Fruit fly (Drosophila melanogaster) whole organism, embryonic: Measurements from ENCODE around the gene mof.

Source experiments
- CG11560 ChIP-seq: fragments of 200-800 bp; sonication (Bioruptor generic); IDR thresholded peaks from 3 replicates; pipeline ENCODE4 v1.3.6; 2022; ENCODE audit warnings: missing biosample characterization, missing genetic modification characterization
- CG12744 ChIP-seq: fragments of 200-800 bp; sonication (Bioruptor generic); optimal IDR thresholded peaks from 2 replicates; lab custom pipeline; 2016; ENCODE audit warnings: missing biosample characterization, missing genetic modification characterization
- CG12769 ChIP-seq: fragments of 200-800 bp; sonication (Bioruptor generic); optimal IDR thresholded peaks from 2 replicates; lab custom pipeline; 2019; ENCODE audit warnings: missing biosample characterization, mild to moderate bottlenecking, missing genetic modification characterization, moderate library complexity
- CG13287 ChIP-seq: fragments of 200-800 bp; sonication (Bioruptor generic); IDR thresholded peaks from 2 replicates; pipeline ENCODE4 v1.3.6; 2022; ENCODE audit warnings: missing biosample characterization, missing genetic modification characterization; ENCODE audit not compliant: partially characterized antibody
- CG13296 ChIP-seq: fragments of 200-800 bp; sonication (Bioruptor generic); optimal IDR thresholded peaks from 3 replicates; lab custom pipeline; 2018; ENCODE audit warnings: missing biosample characterization, mild to moderate bottlenecking, missing genetic modification characterization
- CG13624 ChIP-seq: fragments of 200-800 bp; sonication (Bioruptor generic); optimal IDR thresholded peaks from 2 replicates; lab custom pipeline; 2016; ENCODE audit warnings: missing biosample characterization, missing genetic modification characterization
- CG15601 ChIP-seq: fragments of 200-800 bp; sonication (Bioruptor generic); optimal IDR thresholded peaks from 3 replicates; lab custom pipeline; 2019; ENCODE audit warnings: missing biosample characterization, mild to moderate bottlenecking, missing genetic modification characterization, moderate library complexity
- CG1832 ChIP-seq: fragments of 200-800 bp; sonication (Bioruptor generic); optimal IDR thresholded peaks from 2 replicates; lab custom pipeline; 2017; ENCODE audit warnings: missing biosample characterization, mild to moderate bottlenecking, missing genetic modification characterization, inconsistent platforms
- CG2712 ChIP-seq: fragments of 200-800 bp; optimal IDR thresholded peaks from 3 replicates; lab custom pipeline; 2019; ENCODE audit warnings: missing biosample characterization, mild to moderate bottlenecking, missing genetic modification characterization, moderate library complexity
- CG31441 ChIP-seq: fragments of 200-800 bp; sonication (Bioruptor generic); IDR thresholded peaks from 2 replicates; pipeline ENCODE4 v1.3.6; 2022; ENCODE audit warnings: missing biosample characterization, missing genetic modification characterization
- CG42726 ChIP-seq: fragments of 200-800 bp; sonication (Bioruptor generic); IDR thresholded peaks from 2 replicates; pipeline ENCODE4 v1.3.6; 2022; ENCODE audit warnings: missing biosample characterization, missing genetic modification characterization; ENCODE audit not compliant: partially characterized antibody
- CG4617 ChIP-seq: fragments of 200-800 bp; sonication (Bioruptor generic); optimal IDR thresholded peaks from 3 replicates; lab custom pipeline; 2016; ENCODE audit warnings: missing biosample characterization, missing genetic modification characterization, borderline replicate concordance
- CG6854 ChIP-seq: fragments of 200-800 bp; sonication (Bioruptor generic); optimal IDR thresholded peaks from 3 replicates; lab custom pipeline; 2017; ENCODE audit warnings: missing biosample characterization, mild to moderate bottlenecking, missing genetic modification characterization
- CG8359 ChIP-seq: fragments of 200-800 bp; sonication (Bioruptor generic); optimal IDR thresholded peaks from 2 replicates; lab custom pipeline; 2017; ENCODE audit warnings: missing biosample characterization, mild to moderate bottlenecking, missing genetic modification characterization, borderline replicate concordance
- CkIIα-i1 ChIP-seq: fragments of 200-800 bp; sonication (Bioruptor generic); IDR thresholded peaks from 2 replicates; pipeline ENCODE4 v1.3.6; 2022; ENCODE audit warnings: missing biosample characterization, missing genetic modification characterization
- E2f1 ChIP-seq: fragments of 200-800 bp; sonication (Bioruptor generic); IDR thresholded peaks from 2 replicates; pipeline ENCODE4 v1.3.6; 2022; ENCODE audit warnings: missing biosample characterization, missing genetic modification characterization
- E2f2 ChIP-seq: fragments of 200-800 bp; sonication (Bioruptor generic); IDR thresholded peaks from 2 replicates; pipeline ENCODE4 v1.3.6; 2022; ENCODE audit warnings: missing biosample characterization, missing genetic modification characterization
- ERR ChIP-seq: fragments of 200-800 bp; sonication (Bioruptor generic); optimal IDR thresholded peaks from 2 replicates; lab custom pipeline; 2016; ENCODE audit warnings: missing biosample characterization, missing genetic modification characterization
- Gug ChIP-seq: fragments of 200-800 bp; sonication (Bioruptor generic); IDR thresholded peaks from 4 replicates; pipeline ENCODE4 v1.3.6; 2022; ENCODE audit warnings: missing biosample characterization, missing genetic modification characterization
- Hr39 ChIP-seq: fragments of >200 bp; optimal IDR thresholded peaks from 2 replicates; lab custom pipeline; 2017
- Hr78 ChIP-seq, 2 experiments: fragments of 200-800 bp in 1 of 2; fragments of >200 bp in 1 of 2; sonication (Bioruptor generic) in 1 of 2; optimal IDR thresholded peaks; 2 replicates each; lab custom pipeline; 2017 to 2019; ENCODE audit warnings: missing biosample characterization in 2 of 2, missing genetic modification characterization in 2 of 2, mild to moderate bottlenecking in 1 of 2, moderate library complexity in 1 of 2
- Meics ChIP-seq: fragments of 200-800 bp; sonication (Bioruptor generic); optimal IDR thresholded peaks from 2 replicates; lab custom pipeline; 2017; ENCODE audit warnings: missing biosample characterization, mild to moderate bottlenecking, missing genetic modification characterization
- NC2α ChIP-seq: fragments of 200-800 bp; sonication (Bioruptor generic); optimal IDR thresholded peaks from 2 replicates; lab custom pipeline; 2016; ENCODE audit warnings: missing biosample characterization, missing genetic modification characterization
- Neu2 ChIP-seq: fragments of 200-800 bp; sonication (Bioruptor generic); optimal IDR thresholded peaks from 3 replicates; lab custom pipeline; 2016; ENCODE audit warnings: missing biosample characterization, missing genetic modification characterization, borderline replicate concordance
- Oli ChIP-seq: fragments of 200-800 bp; sonication (Bioruptor generic); optimal IDR thresholded peaks from 2 replicates; lab custom pipeline; 2018; ENCODE audit warnings: missing biosample characterization, mild to moderate bottlenecking, missing genetic modification characterization, moderate library complexity
- Ravus ChIP-seq: fragments of 200-800 bp; sonication (Bioruptor generic); IDR thresholded peaks from 2 replicates; pipeline ENCODE4 v1.3.6; 2022; ENCODE audit warnings: missing biosample characterization, missing genetic modification characterization
- Rfx ChIP-seq: fragments of 200-800 bp; sonication (Bioruptor generic); IDR thresholded peaks from 2 replicates; pipeline ENCODE4 v1.3.6; 2022; ENCODE audit warnings: missing biosample characterization, missing genetic modification characterization
- ash1 ChIP-seq: fragments of 200-800 bp; sonication (Bioruptor generic); optimal IDR thresholded peaks from 2 replicates; lab custom pipeline; 2018; ENCODE audit warnings: missing biosample characterization, mild to moderate bottlenecking, missing genetic modification characterization
- bsh ChIP-seq, 2 experiments: fragments of 200-800 bp; sonication (Bioruptor generic); optimal IDR thresholded peaks; 2 replicates each; lab custom pipeline; 2017 to 2018; ENCODE audit warnings: mild to moderate bottlenecking in 2 of 2, missing biosample characterization in 2 of 2, missing genetic modification characterization in 2 of 2, moderate library complexity in 1 of 2
- chinmo ChIP-seq: fragments of 200-800 bp; sonication (Bioruptor generic); IDR thresholded peaks from 4 replicates; pipeline ENCODE4 v1.3.6; 2022; ENCODE audit warnings: missing biosample characterization, missing genetic modification characterization; ENCODE audit not compliant: partially characterized antibody
- corto ChIP-seq: fragments of 200-800 bp; sonication (Bioruptor generic); optimal IDR thresholded peaks from 2 replicates; lab custom pipeline; 2016; ENCODE audit warnings: missing biosample characterization, mild to moderate bottlenecking, missing genetic modification characterization, moderate library complexity
- dimm ChIP-seq: fragments of 200-800 bp; sonication (Bioruptor generic); IDR thresholded peaks from 2 replicates; pipeline ENCODE4 v1.3.6; 2022; ENCODE audit warnings: missing biosample characterization, missing genetic modification characterization
- dmrt99B ChIP-seq: fragments of 200-800 bp; sonication (Bioruptor generic); optimal IDR thresholded peaks from 2 replicates; lab custom pipeline; 2018; ENCODE audit warnings: missing biosample characterization, mild to moderate bottlenecking, missing genetic modification characterization, moderate library complexity
- dysf ChIP-seq: fragments of 200-800 bp; sonication (Bioruptor generic); IDR thresholded peaks from 3 replicates; pipeline ENCODE4 v1.3.6; 2022; ENCODE audit warnings: missing biosample characterization, missing genetic modification characterization
- gcm ChIP-seq: fragments of 200-800 bp; sonication (Bioruptor generic); optimal IDR thresholded peaks from 2 replicates; lab custom pipeline; 2019; ENCODE audit warnings: missing biosample characterization, mild to moderate bottlenecking, missing genetic modification characterization, moderate library complexity
- lov ChIP-seq, 2 experiments: fragments of 200-800 bp in 1 of 2; fragments of >200 bp in 1 of 2; sonication (Bioruptor generic) in 1 of 2; IDR thresholded peaks in 1 of 2; optimal IDR thresholded peaks in 1 of 2; 2 replicates in 1 of 2; 3 replicates in 1 of 2; pipeline versions ENCODE4 v1.3.6 to Lab custom; 2017 to 2022; ENCODE audit warnings: missing biosample characterization in 1 of 2, missing genetic modification characterization in 1 of 2
- pros ChIP-seq: fragments of 200-800 bp; sonication (Bioruptor generic); optimal IDR thresholded peaks from 3 replicates; lab custom pipeline; 2019; ENCODE audit warnings: missing biosample characterization, mild to moderate bottlenecking, missing genetic modification characterization, moderate library complexity
- repo ChIP-seq: fragments of 200-800 bp; sonication (Bioruptor generic); optimal IDR thresholded peaks from 2 replicates; lab custom pipeline; 2016; ENCODE audit warnings: missing biosample characterization, missing genetic modification characterization
- rib ChIP-seq: fragments of 200-800 bp; sonication (Bioruptor generic); IDR thresholded peaks from 2 replicates; pipeline ENCODE4 v1.3.6; 2022; ENCODE audit warnings: missing biosample characterization, missing genetic modification characterization
- sd ChIP-seq: fragments of 200-800 bp; sonication (Bioruptor generic); optimal IDR thresholded peaks from 3 replicates; lab custom pipeline; 2018; ENCODE audit warnings: missing biosample characterization, mild to moderate bottlenecking, missing genetic modification characterization, moderate library complexity
- slou ChIP-seq: fragments of 200-800 bp; sonication (Bioruptor generic); optimal IDR thresholded peaks from 3 replicates; lab custom pipeline; 2016; ENCODE audit warnings: missing biosample characterization, missing genetic modification characterization
- sug ChIP-seq: fragments of 200-800 bp; optimal IDR thresholded peaks from 2 replicates; lab custom pipeline; 2019; ENCODE audit warnings: missing biosample characterization, mild to moderate bottlenecking, missing genetic modification characterization, moderate library complexity
- tap ChIP-seq: fragments of 200-800 bp; optimal IDR thresholded peaks from 3 replicates; lab custom pipeline; 2019; ENCODE audit warnings: missing biosample characterization, mild to moderate bottlenecking, missing genetic modification characterization, moderate library complexity
- tgo ChIP-seq: fragments of 200-800 bp; sonication (Bioruptor generic); IDR thresholded peaks from 3 replicates; pipeline ENCODE4 v1.3.6; 2022; ENCODE audit warnings: missing biosample characterization, missing genetic modification characterization
- vfl ChIP-seq: fragments of 200-800 bp; sonication (Bioruptor generic); optimal IDR thresholded peaks from 2 replicates; lab custom pipeline; 2016; ENCODE audit warnings: missing biosample characterization, missing genetic modification characterization
- vvl ChIP-seq: fragments of 200-800 bp; sonication (Bioruptor generic); IDR thresholded peaks from 2 replicates; pipeline ENCODE4 v1.3.6; 2022; ENCODE audit warnings: missing biosample characterization, missing genetic modification characterization
- zfh1 ChIP-seq: fragments of 200-800 bp; sonication (Bioruptor generic); IDR thresholded peaks from 3 replicates; pipeline ENCODE4 v1.3.6; 2022; ENCODE audit warnings: missing biosample characterization, missing genetic modification characterization
- zfh2 ChIP-seq: fragments of 200-800 bp; sonication (Bioruptor generic); optimal IDR thresholded peaks from 2 replicates; lab custom pipeline; 2016; ENCODE audit warnings: missing biosample characterization, missing genetic modification characterization

The mof gene

dm6 chrX:5905086-5905400, 28.4 kb upstream of the mof start (continued):
- TF ChIP-seq CG2712 (tag; lab: Kevin White, UChicago) (peak; percentile 21), dmrt99B (tag; lab: Kevin White, UChicago) (no peak), lov (optimal IDR thresholded peaks at IDR 0.05; lab: Kevin White, UChicago) (no peak), lov (GFP tag; IDR thresholded peaks at IDR 0.05; lab: Robert Waterston, UW) (no peak), CG1832 (GFP tag; lab: Kevin White, UChicago) (peak; percentile 30), CG42726 (no peak), bsh (GFP tag; optimal IDR thresholded peaks at IDR 0.05; lab: Kevin White, UChicago) (peak in 1 of 2 experiments; percentile 31), dysf (GFP tag; lab: Robert Waterston, UW) (no peak)

dm6 chrX:5904377-5905085, 27.9 kb upstream of the mof start:
- TF ChIP-seq CG15601 (tag; lab: Kevin White, UChicago) (no peak), repo (no peak), slou (GFP tag; lab: Kevin White, UChicago) (no peak), CG31441 (GFP tag; lab: Robert Waterston, UW) (no peak), dimm (no peak), CG13296 (GFP tag; lab: Kevin White, UChicago) (no peak), CG12769 (tag; lab: Kevin White, UChicago) (no peak), zfh2 (GFP tag; lab: Kevin White, UChicago) (no peak), tap (tag; lab: Kevin White, UChicago) (no peak), rib (GFP tag; lab: Robert Waterston, UW) (0 out of 2 replicates have a peak, but pooled peaks have one; percentile 40), CG6854 (GFP tag; lab: Kevin White, UChicago) (no peak), tgo (no peak), vfl (GFP tag; lab: Kevin White, UChicago) (no peak), sug (tag; lab: Kevin White, UChicago) (no peak), CG11560 (tag; lab: Robert Waterston, UW) (no peak), Hr78 (GFP tag; optimal IDR thresholded peaks at IDR 0.05; lab: Kevin White, UChicago) (peak in 1 of 2 experiments; percentile 15), CG4617 (no peak), Oli (tag; lab: Kevin White, UChicago) (no peak), Ravus (no peak), CG13624 (GFP tag; lab: Kevin White, UChicago) (no peak), pros (GFP tag; lab: Kevin White, UChicago) (peak; percentile 43), Gug (GFP tag; lab: Robert Waterston, UW) (no peak), ERR (GFP tag; lab: Kevin White, UChicago) (no peak), Neu2 (GFP tag; lab: Kevin White, UChicago) (no peak), Hr39 (peak; percentile 96), sd (peak; percentile 64), gcm (GFP tag; lab: Kevin White, UChicago) (peak; percentile 57), E2f1 (GFP tag; lab: Robert Waterston, UW) (no peak), zfh1 (GFP tag; lab: Robert Waterston, UW) (no peak), CG8359 (no peak), corto (peak; percentile 63), CkIIα-i1 (GFP tag; lab: Robert Waterston, UW) (no peak), Rfx (GFP tag; lab: Robert Waterston, UW) (no peak; the same call in 1 of the 2 replicates), E2f2 (GFP tag; lab: Robert Waterston, UW) (0 out of 2 replicates have a peak, but pooled peaks have one; percentile 21), CG13287 (GFP tag; lab: Robert Waterston, UW) (no peak), Meics (GFP tag; lab: Kevin White, UChicago) (no peak), NC2α (GFP tag; lab: Kevin White, UChicago) (no peak), CG12744 (GFP tag; lab: Kevin White, UChicago) (no peak), ash1 (no peak), chinmo (0 out of 4 replicates have a peak, but pooled peaks have one; percentile 60), vvl (GFP tag; lab: Robert Waterston, UW) (no peak)
